Fruit fly (Drosophila melanogaster): ENCODE measurements around the gene glu.

The glu gene

dm6 chr2L:16686412-16687043 lies 51.7 kb downstream of the glu start:
- TF ChIP-seq h (GFP tag; optimal IDR thresholded peaks at IDR 0.05) = peak; percentile 32
- no peak for TF ChIP-seq tai (GFP tag; optimal IDR thresholded peaks at IDR 0.05)
- no peak for TF ChIP-seq Hr78 (GFP tag; optimal IDR thresholded peaks at IDR 0.05)
- TF ChIP-seq ey (GFP tag; optimal IDR thresholded peaks at IDR 0.05) = peak; percentile 20
- no peak for TF ChIP-seq GATAd (GFP tag; optimal IDR thresholded peaks at IDR 0.05)
- TF ChIP-seq Hr83 (GFP tag; optimal IDR thresholded peaks at IDR 0.05; ENCODE audit: poor library complexity, severe bottlenecking) = no peak
- no peak for TF ChIP-seq Dif (GFP tag; optimal IDR thresholded peaks at IDR 0.05; ENCODE audit: partially characterized antibody)
- no peak for TF ChIP-seq lola (GFP tag; optimal IDR thresholded peaks at IDR 0.05)
- TF ChIP-seq Myc (optimal IDR thresholded peaks at IDR 0.05) = no peak
- no peak for TF ChIP-seq rgr (GFP tag; optimal IDR thresholded peaks at IDR 0.05)
- peak; percentile 55 for TF ChIP-seq Rel (GFP tag; optimal IDR thresholded peaks at IDR 0.05)
- peak; percentile 15 for TF ChIP-seq Rel (tag; optimal IDR thresholded peaks at IDR 0.05)
- TF ChIP-seq pan (optimal IDR thresholded peaks at IDR 0.05) = no peak
- peak in 1 of 2 experiments; percentile 40 for TF ChIP-seq foxo (GFP tag; optimal IDR thresholded peaks at IDR 0.05)
- TF ChIP-seq dsf (GFP tag; optimal IDR thresholded peaks at IDR 0.05; ENCODE audit: borderline replicate concordance) = no peak
- no peak for TF ChIP-seq N (GFP tag; optimal IDR thresholded peaks at IDR 0.05)
- TF ChIP-seq CrebA (GFP tag; optimal IDR thresholded peaks at IDR 0.05; ENCODE audit: borderline replicate concordance) = peak; percentile 59
- peak; percentile 16 for TF ChIP-seq CG32264 (GFP tag; optimal IDR thresholded peaks at IDR 0.05)
- TF ChIP-seq Abd-B (GFP tag; optimal IDR thresholded peaks at IDR 0.05) = no peak
- peak; percentile 64 for TF ChIP-seq Sp1 (GFP tag; optimal IDR thresholded peaks at IDR 0.05)
- TF ChIP-seq HLH106 (tag; optimal IDR thresholded peaks at IDR 0.05) = no peak
- peak in 1 of 2 experiments; percentile 15 for TF ChIP-seq dl (GFP tag; optimal IDR thresholded peaks at IDR 0.05; ENCODE audit: insufficient read depth in 1 of 2, partially characterized antibody in 2 of 2)
- TF ChIP-seq brk (GFP tag; optimal IDR thresholded peaks at IDR 0.05) = no peak
- TF ChIP-seq Jra (GFP tag; optimal IDR thresholded peaks at IDR 0.05) = peak; percentile 41
- TF ChIP-seq jim (GFP tag; optimal IDR thresholded peaks at IDR 0.05) = no peak
- TF ChIP-seq fru (GFP tag; optimal IDR thresholded peaks at IDR 0.05) = peak; percentile 43
- no peak for TF ChIP-seq CG9705 (GFP tag; optimal IDR thresholded peaks at IDR 0.05)
- peak; percentile 4 for TF ChIP-seq br (GFP tag; optimal IDR thresholded peaks at IDR 0.05)
- TF ChIP-seq psq (GFP tag; optimal IDR thresholded peaks at IDR 0.05) = peak; percentile 86
- no peak for TF ChIP-seq sage (GFP tag; optimal IDR thresholded peaks at IDR 0.05)
- TF ChIP-seq Dfd (GFP tag; optimal IDR thresholded peaks at IDR 0.05) = no peak
- TF ChIP-seq woc (GFP tag; optimal IDR thresholded peaks at IDR 0.05) = peak; percentile 41
- no peak for TF ChIP-seq usp (GFP tag; optimal IDR thresholded peaks at IDR 0.05)
- no peak for TF ChIP-seq Vsx2 (GFP tag; optimal IDR thresholded peaks at IDR 0.05; ENCODE audit: partially characterized antibody)
- no peak for TF ChIP-seq Mio (GFP tag; optimal IDR thresholded peaks at IDR 0.05)
- no peak for TF ChIP-seq sv (GFP tag; optimal IDR thresholded peaks at IDR 0.05)
- TF ChIP-seq Hnf4 (GFP tag; optimal IDR thresholded peaks at IDR 0.05) = peak; percentile 22
- no peak for TF ChIP-seq dmrt93B (GFP tag; optimal IDR thresholded peaks at IDR 0.05)
- peak; percentile 34 for TF ChIP-seq OdsH (GFP tag; optimal IDR thresholded peaks at IDR 0.05)

- TF ChIP-seq h (GFP tag; optimal IDR thresholded peaks at IDR 0.05) (no peak), psq (GFP tag; optimal IDR thresholded peaks at IDR 0.05) (no peak), woc (GFP tag; optimal IDR thresholded peaks at IDR 0.05) (no peak), Hr83 (GFP tag; optimal IDR thresholded peaks at IDR 0.05; ENCODE audit: poor library complexity, severe bottlenecking) (no peak), CG9705 (GFP tag; optimal IDR thresholded peaks at IDR 0.05) (no peak), fru (GFP tag; optimal IDR thresholded peaks at IDR 0.05) (no peak), rgr (GFP tag; optimal IDR thresholded peaks at IDR 0.05) (no peak), Dfd (GFP tag; optimal IDR thresholded peaks at IDR 0.05) (no peak), Hr78 (GFP tag; optimal IDR thresholded peaks at IDR 0.05) (no peak)
These were observed 52.6 kb downstream of the glu start for dm6 chr2L:16685612-16685912.
